Worm (Caenorhabditis elegans) whole organism, young adult: Measurements from ENCODE around the gene myrf-1.

ENCODE experiments used
- B0261.1 ChIP-seq: sonication (generic microtip); optimal IDR thresholded peaks from 2 replicates; lab custom pipeline; 2016; ENCODE audit warnings: mild to moderate bottlenecking, missing genetic modification characterization, moderate library complexity, missing compliant biosample characterization
- F22D6.2 ChIP-seq: sonication (generic microtip); optimal IDR thresholded peaks from 2 replicates; lab custom pipeline; 2016; ENCODE audit warnings: mild to moderate bottlenecking, missing genetic modification characterization, missing compliant biosample characterization
- F23B12.7 ChIP-seq: sonication (generic microtip); optimal IDR thresholded peaks from 2 replicates; lab custom pipeline; 2017; ENCODE audit warnings: missing genetic modification characterization, mild to moderate bottlenecking, missing compliant biosample characterization, antibody characterized with exemption, moderate library complexity; ENCODE audit not compliant: insufficient read depth
- F39B2.1 ChIP-seq: fragments of 200-800 bp; sonication (Bioruptor generic); IDR thresholded peaks from 2 replicates; pipeline ENCODE4 v1.3.6; 2022; ENCODE audit warnings: missing genetic modification reagents, missing genetic modification characterization, missing compliant biosample characterization
- F57A8.1 ChIP-seq: fragments of 200-800 bp; sonication (Bioruptor generic); optimal IDR thresholded peaks from 2 replicates; lab custom pipeline; 2018; ENCODE audit warnings: mild to moderate bottlenecking, missing genetic modification characterization, moderate library complexity, missing compliant biosample characterization
- K11D2.4 ChIP-seq: fragments of 200-800 bp; sonication (Bioruptor generic); IDR thresholded peaks from 2 replicates; pipeline ENCODE4 v1.3.6; 2022; ENCODE audit warnings: missing genetic modification reagents, missing genetic modification characterization, missing compliant biosample characterization
- K12H6.12 ChIP-seq: fragments of 200-800 bp; sonication (Bioruptor generic); optimal IDR thresholded peaks from 2 replicates; lab custom pipeline; 2018; ENCODE audit warnings: mild to moderate bottlenecking, missing genetic modification characterization, missing compliant biosample characterization
- Y56A3A.18 ChIP-seq: fragments of 200-800 bp; sonication (Bioruptor generic); IDR thresholded peaks from 2 replicates; pipeline ENCODE4 v1.3.6; 2022; ENCODE audit warnings: missing genetic modification reagents, missing genetic modification characterization, missing compliant biosample characterization
- Y67H2A.10 ChIP-seq: fragments of 200-800 bp; sonication (Bioruptor generic); conservative IDR thresholded peaks from 2 replicates; pipeline ENCODE4 v1.3.6; 2022; ENCODE audit warnings: missing genetic modification reagents, missing genetic modification characterization, missing compliant biosample characterization
- ZK185.1 ChIP-seq: sonication (generic microtip); optimal IDR thresholded peaks from 2 replicates; lab custom pipeline; 2016; ENCODE audit warnings: mild to moderate bottlenecking, missing genetic modification characterization, missing compliant biosample characterization; ENCODE audit not compliant: poor library complexity, severe bottlenecking
- akir-1 ChIP-seq: fragments of 200-800 bp; sonication (Bioruptor generic); optimal IDR thresholded peaks from 2 replicates; lab custom pipeline; 2018; ENCODE audit warnings: mild to moderate bottlenecking, missing genetic modification characterization, moderate library complexity, missing compliant biosample characterization
- aptf-2 ChIP-seq: fragments of 200-800 bp; sonication (Bioruptor generic); conservative IDR thresholded peaks from 2 replicates; pipeline ENCODE4 v1.3.6; 2022; ENCODE audit warnings: missing genetic modification reagents, missing genetic modification characterization, missing compliant biosample characterization
- atf-7 ChIP-seq: sonication (generic microtip); optimal IDR thresholded peaks from 2 replicates; lab custom pipeline; 2017; ENCODE audit warnings: mild to moderate bottlenecking, missing genetic modification characterization, missing compliant biosample characterization
- bed-1 ChIP-seq: fragments of 200-800 bp; sonication (Bioruptor generic); IDR thresholded peaks from 2 replicates; pipeline ENCODE4 v1.3.6; 2022; ENCODE audit warnings: missing genetic modification reagents, missing genetic modification characterization, missing compliant biosample characterization
- cebp-1 ChIP-seq, 2 experiments: fragments of 200-800 bp in 1 of 2; sonication (Bioruptor generic) in 1 of 2; sonication (generic microtip) in 1 of 2; IDR thresholded peaks in 1 of 2; optimal IDR thresholded peaks in 1 of 2; 2 replicates each; pipeline versions ENCODE4 v1.3.6 to Lab custom; 2017 to 2022; ENCODE audit warnings: missing compliant biosample characterization in 2 of 2, missing genetic modification characterization in 2 of 2, mild to moderate bottlenecking in 1 of 2, missing genetic modification reagents in 1 of 2, moderate library complexity in 1 of 2
- cebp-2 ChIP-seq: fragments of 200-800 bp; sonication (Bioruptor generic); IDR thresholded peaks from 2 replicates; pipeline ENCODE4 v1.3.6; 2022; ENCODE audit warnings: missing genetic modification characterization, missing compliant biosample characterization
- ceh-27 ChIP-seq: fragments of 200-800 bp; sonication (Bioruptor generic); optimal IDR thresholded peaks from 2 replicates; lab custom pipeline; 2018; ENCODE audit warnings: mild to moderate bottlenecking, missing genetic modification characterization, moderate library complexity, missing compliant biosample characterization
- ceh-40 ChIP-seq: fragments of 200-800 bp; sonication (Bioruptor generic); IDR thresholded peaks from 2 replicates; pipeline ENCODE4 v1.3.6; 2022; ENCODE audit warnings: missing genetic modification characterization, missing compliant biosample characterization
- chd-7 ChIP-seq: sonication (generic microtip); optimal IDR thresholded peaks from 2 replicates; lab custom pipeline; 2016; ENCODE audit warnings: mild to moderate bottlenecking, missing genetic modification characterization, moderate library complexity, missing compliant biosample characterization
- dox-1 ChIP-seq: fragments of 200-800 bp; sonication (Bioruptor generic); IDR thresholded peaks from 2 replicates; pipeline ENCODE4 v1.3.6; 2022; ENCODE audit warnings: missing genetic modification reagents, missing genetic modification characterization, missing compliant biosample characterization
- efl-1 ChIP-seq: fragments of 150-350 bp; optimal IDR thresholded peaks from 2 replicates; lab custom pipeline; 2014; ENCODE audit warnings: missing biosample characterization, missing genetic modification reagents, missing genetic modification characterization
- egl-44 ChIP-seq: fragments of 200-800 bp; sonication (Bioruptor generic); IDR thresholded peaks from 2 replicates; pipeline ENCODE4 v1.3.6; 2022; ENCODE audit warnings: missing genetic modification reagents, missing genetic modification characterization, missing compliant biosample characterization
- ets-4 ChIP-seq: fragments of 200-800 bp; sonication (Bioruptor generic); optimal IDR thresholded peaks from 2 replicates; lab custom pipeline; 2018; ENCODE audit warnings: mild to moderate bottlenecking, missing genetic modification characterization, missing compliant biosample characterization
- fkh-3 ChIP-seq: sonication (generic microtip); optimal IDR thresholded peaks from 2 replicates; lab custom pipeline; 2016; ENCODE audit warnings: mild to moderate bottlenecking, missing genetic modification characterization, missing compliant biosample characterization
- gei-17 ChIP-seq: fragments of 200-800 bp; sonication (Bioruptor generic); optimal IDR thresholded peaks from 2 replicates; lab custom pipeline; 2018; ENCODE audit warnings: mild to moderate bottlenecking, missing genetic modification characterization, missing compliant biosample characterization
- him-1 ChIP-seq: sonication (generic microtip); optimal IDR thresholded peaks from 2 replicates; lab custom pipeline; 2016; ENCODE audit warnings: missing genotype, missing genetic modification reagents, missing genetic modification characterization, missing compliant biosample characterization
- hlh-12 ChIP-seq: sonication (generic microtip); optimal IDR thresholded peaks from 2 replicates; lab custom pipeline; 2016; ENCODE audit warnings: missing genetic modification characterization, missing compliant biosample characterization
- lin-35 ChIP-seq, 3 experiments: fragments of 150-350 bp in 2 of 3; sonication (generic microtip) in 1 of 3; optimal IDR thresholded peaks; 2 replicates each; lab custom pipeline; 2014 to 2018; ENCODE audit warnings: missing biosample characterization in 3 of 3, missing genetic modification characterization in 3 of 3, missing genetic modification reagents in 3 of 3
- lsy-27 ChIP-seq: sonication (generic microtip); optimal IDR thresholded peaks from 2 replicates; lab custom pipeline; 2017; ENCODE audit warnings: missing genetic modification characterization, mild to moderate bottlenecking, missing compliant biosample characterization, antibody characterized with exemption, missing genotype, borderline replicate concordance; ENCODE audit not compliant: insufficient read depth
- madf-10 ChIP-seq: sonication (generic microtip); optimal IDR thresholded peaks from 2 replicates; lab custom pipeline; 2016; ENCODE audit warnings: mild to moderate bottlenecking, missing genetic modification characterization, missing compliant biosample characterization
- nhr-90 ChIP-seq: sonication (generic microtip); optimal IDR thresholded peaks from 2 replicates; lab custom pipeline; 2016; ENCODE audit warnings: missing genotype, mild to moderate bottlenecking, missing genetic modification characterization, missing compliant biosample characterization
- rcor-1 ChIP-seq: fragments of 200-800 bp; sonication (Bioruptor generic); IDR thresholded peaks from 2 replicates; pipeline ENCODE4 v1.3.6; 2022; ENCODE audit warnings: missing genetic modification reagents, missing genetic modification characterization, missing compliant biosample characterization
- rec-8 ChIP-seq, 2 experiments: sonication (generic microtip); optimal IDR thresholded peaks; 2 replicates each; lab custom pipeline; 2016; ENCODE audit warnings: mild to moderate bottlenecking in 2 of 2, missing genetic modification characterization in 2 of 2, missing genetic modification reagents in 2 of 2, missing genotype in 2 of 2, missing biosample characterization in 1 of 2, missing compliant biosample characterization in 1 of 2, moderate library complexity in 1 of 2
- rpc-1 ChIP-seq, 2 experiments: fragments of 150-350 bp in 1 of 2; sonication (generic microtip) in 1 of 2; optimal IDR thresholded peaks; 2 replicates each; lab custom pipeline; 2014 to 2018; ENCODE audit warnings: missing biosample characterization in 1 of 2, missing genetic modification characterization in 1 of 2, missing genetic modification reagents in 1 of 2, missing genotype in 1 of 2
- sptf-2 ChIP-seq: fragments of 200-800 bp; sonication (Bioruptor generic); optimal IDR thresholded peaks from 2 replicates; lab custom pipeline; 2018; ENCODE audit warnings: mild to moderate bottlenecking, missing genetic modification characterization, missing compliant biosample characterization
- tbp1 ChIP-seq: fragments of 200-800 bp; sonication (Bioruptor generic); optimal IDR thresholded peaks from 2 replicates; lab custom pipeline; 2018; ENCODE audit warnings: mild to moderate bottlenecking, missing genetic modification characterization, missing compliant biosample characterization
- tbx-9 ChIP-seq: sonication (generic microtip); optimal IDR thresholded peaks from 2 replicates; lab custom pipeline; 2016; ENCODE audit warnings: borderline replicate concordance, missing genetic modification characterization, inconsistent platforms, missing compliant biosample characterization
- zfh-2 ChIP-seq: fragments of 200-800 bp; sonication (Bioruptor generic); conservative IDR thresholded peaks from 2 replicates; pipeline ENCODE4 v1.3.6; 2022; ENCODE audit warnings: missing genetic modification reagents, missing genetic modification characterization, missing compliant biosample characterization
- ztf-18 ChIP-seq: sonication (generic microtip); optimal IDR thresholded peaks from 2 replicates; lab custom pipeline; 2016; ENCODE audit warnings: missing genotype, mild to moderate bottlenecking, missing genetic modification characterization, missing compliant biosample characterization
- ztf-26 ChIP-seq: sonication (generic microtip); optimal IDR thresholded peaks from 2 replicates; lab custom pipeline; 2017; ENCODE audit warnings: missing genetic modification characterization, missing compliant biosample characterization
- ztf-3 ChIP-seq: fragments of 200-800 bp; sonication (Bioruptor generic); optimal IDR thresholded peaks from 2 replicates; lab custom pipeline; 2018; ENCODE audit warnings: mild to moderate bottlenecking, missing genetic modification characterization, missing compliant biosample characterization
- ztf-6 ChIP-seq: fragments of 200-800 bp; sonication (Bioruptor generic); IDR thresholded peaks from 2 replicates; pipeline ENCODE4 v1.3.6; 2022; ENCODE audit warnings: missing genetic modification reagents, missing genetic modification characterization, missing compliant biosample characterization

Gene myrf-1

ce11 chrII:10543457-10544137 is 41.3 kb upstream of the myrf-1 start (continued):
- TF ChIP-seq F57A8.1 (GFP tag; lab: Kevin White, UChicago) (no peak), ztf-3 (GFP tag; lab: Kevin White, UChicago) (no peak), tbx-9 (no peak)

ce11 chrII:10542654-10543456 is 40.5 kb upstream of the myrf-1 start:
- TF ChIP-seq madf-10 (tag; lab: Kevin White, UChicago), result no peak
- TF ChIP-seq ceh-27 (GFP tag; lab: Kevin White, UChicago), result no peak
- TF ChIP-seq akir-1 (GFP tag; lab: Kevin White, UChicago), result no peak
- TF ChIP-seq ztf-26 (tag; lab: Kevin White, UChicago), result no peak
- TF ChIP-seq cebp-1 (GFP tag; IDR thresholded peaks at IDR 0.05; lab: Robert Waterston, UW), result no peak
- peak; percentile 67 for TF ChIP-seq cebp-1 (tag; optimal IDR thresholded peaks at IDR 0.05; lab: Kevin White, UChicago)
- peak; percentile 8; the same call in 1 of the 2 replicates for TF ChIP-seq K11D2.4 (GFP tag; lab: Robert Waterston, UW)
- TF ChIP-seq gei-17 (GFP tag; lab: Kevin White, UChicago), result peak; percentile 29
- peak; percentile 30 for TF ChIP-seq ZK185.1 (tag; lab: Kevin White, UChicago)
- no peak for TF ChIP-seq lsy-27 (tag; lab: Kevin White, UChicago)
- TF ChIP-seq F39B2.1 (GFP tag; lab: Robert Waterston, UW), result no peak
- no peak for TF ChIP-seq bed-1
- TF ChIP-seq rcor-1, result peak; percentile 8; the same call in 1 of the 2 replicates
- 0 out of 2 replicates have a peak, but pooled peaks have one; percentile 49 for TF ChIP-seq aptf-2 (GFP tag; lab: Robert Waterston, UW)
- TF ChIP-seq F23B12.7 (tag; lab: Kevin White, UChicago), result no peak
- no peak for TF ChIP-seq F22D6.2 (tag; lab: Kevin White, UChicago)
- no peak for TF ChIP-seq efl-1 (GFP tag; lab: Kevin White, UChicago)
- TF ChIP-seq ztf-18 (tag; lab: Kevin White, UChicago), result no peak
- no peak for TF ChIP-seq fkh-3 (tag; lab: Kevin White, UChicago)
- no peak for TF ChIP-seq sptf-2 (GFP tag; lab: Kevin White, UChicago)
- TF ChIP-seq zfh-2, result no peak
- TF ChIP-seq rec-8 (tag; optimal IDR thresholded peaks at IDR 0.05; lab: Kevin White, UChicago), result no peak
- peak in 2 of 3 experiments; percentile 10 to 11 for TF ChIP-seq lin-35 (GFP tag; optimal IDR thresholded peaks at IDR 0.05; lab: Kevin White, UChicago)
- peak; percentile 19; the same call in 1 of the 2 replicates for TF ChIP-seq egl-44 (GFP tag; lab: Robert Waterston, UW)
- no peak for TF ChIP-seq nhr-90 (tag; lab: Kevin White, UChicago)
- peak; percentile 26 for TF ChIP-seq chd-7 (tag; lab: Kevin White, UChicago)
- no peak for TF ChIP-seq rpc-1 (optimal IDR thresholded peaks at IDR 0.05; lab: Kevin White, UChicago)
- TF ChIP-seq rpc-1 (tag; optimal IDR thresholded peaks at IDR 0.05; lab: Kevin White, UChicago), result no peak
- no peak for TF ChIP-seq tbp1 (GFP tag; lab: Kevin White, UChicago)
- TF ChIP-seq ets-4, result no peak
- peak; percentile 6 for TF ChIP-seq Y67H2A.10
- peak; percentile 13; the same call in 1 of the 2 replicates for TF ChIP-seq dox-1
- no peak for TF ChIP-seq him-1
- TF ChIP-seq atf-7, result no peak
- no peak for TF ChIP-seq ztf-6 (GFP tag; lab: Robert Waterston, UW)
- TF ChIP-seq ceh-40 (GFP tag; lab: Robert Waterston, UW), result peak; percentile 48; the same call in 1 of the 2 replicates
- TF ChIP-seq B0261.1 (tag; lab: Kevin White, UChicago), result no peak
- no peak for TF ChIP-seq hlh-12 (tag; lab: Kevin White, UChicago)
- TF ChIP-seq K12H6.12 (tag; lab: Kevin White, UChicago), result no peak
- TF ChIP-seq cebp-2 (GFP tag; lab: Robert Waterston, UW), result no peak
- peak; percentile 12; the same call in 1 of the 2 replicates for TF ChIP-seq Y56A3A.18
